Fruit fly (Drosophila melanogaster) Kc167 (cell line): ENCODE results near the gene CG4218.

ENCODE experiments used
- Sin3A ChIP-seq: fragments of >200 bp; optimal IDR thresholded peaks from 2 replicates; lab custom pipeline; 2018; ENCODE audit warnings: missing external identifiers
- h ChIP-seq: fragments of >200 bp; optimal IDR thresholded peaks from 3 replicates; lab custom pipeline; 2018; ENCODE audit warnings: missing external identifiers
- psq ChIP-seq: fragments of >200 bp; optimal IDR thresholded peaks from 2 replicates; lab custom pipeline; 2017; ENCODE audit warnings: missing external identifiers
- ttk ChIP-seq: sonication (Bioruptor generic); optimal IDR thresholded peaks from 2 replicates; lab custom pipeline; 2017; ENCODE audit warnings: missing external identifiers

DNA sequence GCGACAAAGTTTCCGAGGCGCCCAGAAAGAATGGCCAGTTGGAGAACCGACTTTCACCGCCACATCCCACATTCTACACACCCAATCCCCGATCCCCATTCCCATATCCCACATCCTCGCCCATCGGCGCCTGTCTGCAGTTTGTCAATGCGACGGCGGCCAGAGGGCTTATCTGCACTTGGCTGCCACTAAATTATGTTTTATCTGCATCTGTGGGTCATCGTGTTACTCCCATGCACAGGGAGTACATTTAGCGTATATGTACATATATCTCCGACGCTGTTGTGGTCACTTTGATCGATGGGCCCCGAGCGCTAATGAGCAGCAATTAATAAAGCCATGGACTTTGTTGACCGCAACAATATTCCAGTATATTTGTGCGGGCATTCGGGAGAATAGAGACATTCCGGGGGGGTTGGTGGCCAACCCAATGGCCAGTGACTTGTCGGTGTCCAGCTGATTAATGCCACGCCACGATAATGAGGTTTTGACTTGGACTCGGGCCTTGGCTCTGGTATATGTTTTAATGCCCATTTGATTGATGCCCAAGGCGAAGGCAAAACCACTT is 8.3 kb downstream of the CG4218 start:
- TF ChIP-seq psq: no peak
- no peak for TF ChIP-seq ttk (lab: Kevin White, UChicago)
- TF ChIP-seq h (lab: Kevin White, UChicago): no peak
- TF ChIP-seq Sin3A (lab: Kevin White, UChicago): no peak
